Fruit fly (Drosophila melanogaster): ENCODE measurements around the gene GATAd.

DNA sequence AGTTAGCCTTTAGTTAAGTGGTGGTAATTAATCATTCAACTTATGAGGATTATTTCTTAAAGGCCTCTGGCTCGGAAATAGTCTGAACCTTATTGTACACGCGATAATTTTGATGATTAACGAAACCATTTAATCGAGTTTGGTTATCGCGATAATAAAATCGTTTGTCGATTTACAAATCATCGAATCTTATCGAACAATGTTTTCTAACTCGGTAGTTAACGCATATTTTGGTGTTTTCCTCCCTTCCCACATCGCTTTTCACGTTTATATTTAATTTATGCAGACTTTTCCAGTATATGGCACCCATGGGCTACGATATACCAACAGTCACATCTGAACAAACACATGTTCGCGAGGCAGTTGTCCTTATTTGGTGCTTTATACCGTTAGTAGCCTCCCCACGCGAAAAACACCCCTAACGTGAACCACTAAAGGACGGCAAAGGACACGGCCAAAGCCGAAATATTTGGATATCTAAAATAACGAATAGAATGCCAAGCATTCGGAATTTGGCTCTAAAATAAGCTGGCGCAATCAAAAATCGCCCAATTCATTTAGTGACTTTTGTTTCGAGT lies 10.6 kb downstream of the GATAd start, which contains the start of gene Frmd5:
- TF ChIP-seq Hr39 (GFP tag; optimal IDR thresholded peaks at IDR 0.05), result no peak
- no peak for TF ChIP-seq CG9139 (GFP tag; optimal IDR thresholded peaks at IDR 0.05)
- no peak for TF ChIP-seq CG3919 (GFP tag; optimal IDR thresholded peaks at IDR 0.05)
- no peak for TF ChIP-seq Blimp-1 (GFP tag; optimal IDR thresholded peaks at IDR 0.05)

Measured in whole organism, prepupa.